Fruit fly (Drosophila melanogaster) whole organism, embryonic: ENCODE data around the gene Theg.

Source experiments
- Atf-2 ChIP-seq: fragments of 200-800 bp; sonication (Bioruptor generic); optimal IDR thresholded peaks from 2 replicates; lab custom pipeline; 2016; ENCODE audit warnings: missing biosample characterization, missing genetic modification characterization
- CG11560 ChIP-seq: fragments of 200-800 bp; sonication (Bioruptor generic); IDR thresholded peaks from 3 replicates; pipeline ENCODE4 v1.3.6; 2022; ENCODE audit warnings: missing biosample characterization, missing genetic modification characterization
- CG1602 ChIP-seq: fragments of 200-800 bp; sonication (Bioruptor generic); optimal IDR thresholded peaks from 3 replicates; lab custom pipeline; 2016; ENCODE audit warnings: missing biosample characterization, missing genetic modification characterization
- CG2120 ChIP-seq: fragments of 200-800 bp; sonication (Bioruptor generic); optimal IDR thresholded peaks from 3 replicates; lab custom pipeline; 2016; ENCODE audit warnings: missing biosample characterization, missing genetic modification characterization
- CG2199 ChIP-seq: fragments of 200-800 bp; sonication (Bioruptor generic); IDR thresholded peaks from 3 replicates; pipeline ENCODE4 v1.3.6; 2022; ENCODE audit warnings: missing biosample characterization, missing genetic modification characterization
- CG31441 ChIP-seq: fragments of 200-800 bp; sonication (Bioruptor generic); IDR thresholded peaks from 2 replicates; pipeline ENCODE4 v1.3.6; 2022; ENCODE audit warnings: missing biosample characterization, missing genetic modification characterization
- CG32767 ChIP-seq: fragments of 200-800 bp; sonication (Bioruptor generic); IDR thresholded peaks from 2 replicates; pipeline ENCODE4 v1.3.6; 2022; ENCODE audit warnings: missing biosample characterization, missing genetic modification characterization
- CG33213 ChIP-seq: fragments of 200-800 bp; sonication (Bioruptor generic); optimal IDR thresholded peaks from 3 replicates; lab custom pipeline; 2016; ENCODE audit warnings: missing biosample characterization, missing genetic modification characterization
- CG34422 ChIP-seq: fragments of 200-800 bp; sonication (Bioruptor generic); IDR thresholded peaks from 3 replicates; pipeline ENCODE4 v1.3.6; 2022; ENCODE audit warnings: missing biosample characterization, missing genetic modification characterization
- CG4617 ChIP-seq: fragments of 200-800 bp; sonication (Bioruptor generic); optimal IDR thresholded peaks from 3 replicates; lab custom pipeline; 2016; ENCODE audit warnings: missing biosample characterization, missing genetic modification characterization, borderline replicate concordance
- CG6813 ChIP-seq: fragments of 200-800 bp; sonication (Bioruptor generic); optimal IDR thresholded peaks from 2 replicates; lab custom pipeline; 2017; ENCODE audit warnings: missing biosample characterization, missing genetic modification characterization, mild to moderate bottlenecking, moderate library complexity, missing genetic modification reagents
- CG7372 ChIP-seq: fragments of 200-800 bp; sonication (Bioruptor generic); IDR thresholded peaks from 2 replicates; pipeline ENCODE4 v1.3.6; 2022; ENCODE audit warnings: missing biosample characterization, missing genetic modification characterization
- Drgx ChIP-seq: fragments of 200-800 bp; sonication (Bioruptor generic); IDR thresholded peaks from 2 replicates; pipeline ENCODE4 v1.3.6; 2022; ENCODE audit warnings: missing biosample characterization, missing genetic modification characterization
- Ets97D ChIP-seq: fragments of 200-800 bp; sonication (Bioruptor generic); optimal IDR thresholded peaks from 3 replicates; lab custom pipeline; 2016; ENCODE audit warnings: missing biosample characterization, missing genetic modification characterization
- Hr78 ChIP-seq, 2 experiments: fragments of 200-800 bp in 1 of 2; fragments of >200 bp in 1 of 2; sonication (Bioruptor generic) in 1 of 2; optimal IDR thresholded peaks; 2 replicates each; lab custom pipeline; 2017 to 2019; ENCODE audit warnings: missing biosample characterization in 2 of 2, missing genetic modification characterization in 2 of 2, mild to moderate bottlenecking in 1 of 2, moderate library complexity in 1 of 2
- Hsf ChIP-seq: fragments of 200-800 bp; sonication (Bioruptor generic); optimal IDR thresholded peaks from 3 replicates; lab custom pipeline; 2016; ENCODE audit warnings: missing biosample characterization, missing genetic modification characterization
- Jarid2 ChIP-seq: fragments of 200-800 bp; sonication (Bioruptor generic); optimal IDR thresholded peaks from 3 replicates; lab custom pipeline; 2017; ENCODE audit warnings: mild to moderate bottlenecking, missing biosample characterization, missing genetic modification reagents, missing genetic modification characterization
- MTF-1 ChIP-seq: fragments of 200-800 bp; sonication (Bioruptor generic); optimal IDR thresholded peaks from 2 replicates; lab custom pipeline; 2018; ENCODE audit warnings: missing biosample characterization, mild to moderate bottlenecking, missing genetic modification characterization, borderline replicate concordance
- Trl ChIP-seq, 3 experiments: fragments of >200 bp in 2 of 3; fragments of 200-800 bp in 1 of 3; sonication (Bioruptor generic) in 1 of 3; optimal IDR thresholded peaks; 2 replicates in 1 of 3; 3 replicates in 2 of 3; lab custom pipeline; 2016 to 2017; ENCODE audit warnings: missing biosample characterization in 1 of 3, missing genetic modification characterization in 1 of 3
- bowl ChIP-seq: fragments of 200-800 bp; sonication (Bioruptor generic); IDR thresholded peaks from 2 replicates; pipeline ENCODE4 v1.3.6; 2022; ENCODE audit warnings: missing biosample characterization, missing genetic modification characterization
- bsh ChIP-seq, 2 experiments: fragments of 200-800 bp; sonication (Bioruptor generic); optimal IDR thresholded peaks; 2 replicates each; lab custom pipeline; 2017 to 2018; ENCODE audit warnings: mild to moderate bottlenecking in 2 of 2, missing biosample characterization in 2 of 2, missing genetic modification characterization in 2 of 2, moderate library complexity in 1 of 2
- cas ChIP-seq: fragments of 200-800 bp; sonication (Bioruptor generic); IDR thresholded peaks from 2 replicates; pipeline ENCODE4 v1.3.6; 2022; ENCODE audit warnings: missing biosample characterization, missing genetic modification characterization
- corto ChIP-seq: fragments of 200-800 bp; sonication (Bioruptor generic); optimal IDR thresholded peaks from 2 replicates; lab custom pipeline; 2016; ENCODE audit warnings: missing biosample characterization, mild to moderate bottlenecking, missing genetic modification characterization, moderate library complexity
- emc ChIP-seq: fragments of 200-800 bp; sonication (Bioruptor generic); optimal IDR thresholded peaks from 2 replicates; lab custom pipeline; 2016; ENCODE audit warnings: missing biosample characterization, missing genetic modification characterization
- esg ChIP-seq: fragments of 200-800 bp; sonication (Bioruptor generic); conservative IDR thresholded peaks from 2 replicates; pipeline ENCODE4 v1.3.6; 2022; ENCODE audit warnings: missing biosample characterization, missing genetic modification characterization
- ewg ChIP-seq: fragments of 200-800 bp; sonication (Bioruptor generic); optimal IDR thresholded peaks from 3 replicates; lab custom pipeline; 2017; ENCODE audit warnings: mild to moderate bottlenecking, missing biosample characterization, missing genetic modification reagents, missing genetic modification characterization
- ftz-f1 ChIP-seq: fragments of 200-800 bp; sonication (Bioruptor generic); optimal IDR thresholded peaks from 2 replicates; lab custom pipeline; 2016; ENCODE audit warnings: missing biosample characterization, missing genetic modification characterization
- grn ChIP-seq: fragments of 200-800 bp; sonication (Bioruptor generic); optimal IDR thresholded peaks from 3 replicates; lab custom pipeline; 2017; ENCODE audit warnings: missing biosample characterization, missing genetic modification characterization
- nmo ChIP-seq: fragments of 200-800 bp; sonication (Bioruptor generic); optimal IDR thresholded peaks from 2 replicates; lab custom pipeline; 2018; ENCODE audit warnings: missing biosample characterization, mild to moderate bottlenecking, missing genetic modification characterization, moderate library complexity
- nom ChIP-seq: fragments of 200-800 bp; sonication (Bioruptor generic); optimal IDR thresholded peaks from 2 replicates; lab custom pipeline; 2017; ENCODE audit warnings: missing biosample characterization, missing genetic modification characterization, mild to moderate bottlenecking, moderate library complexity, missing genetic modification reagents
- prd ChIP-seq, 3 experiments: fragments of >200 bp in 2 of 3; fragments of 200-800 bp in 1 of 3; sonication (Bioruptor generic) in 1 of 3; optimal IDR thresholded peaks in 2 of 3; IDR thresholded peaks in 1 of 3; 2 replicates in 2 of 3; 3 replicates in 1 of 3; pipeline versions ENCODE4 v1.3.6 to Lab custom; 2017 to 2022; ENCODE audit warnings: missing biosample characterization in 1 of 3, missing genetic modification characterization in 1 of 3
- trem ChIP-seq: fragments of 200-800 bp; optimal IDR thresholded peaks from 3 replicates; lab custom pipeline; 2019; ENCODE audit warnings: missing biosample characterization, mild to moderate bottlenecking, missing genetic modification characterization, moderate library complexity
- usp ChIP-seq: fragments of >200 bp; optimal IDR thresholded peaks from 2 replicates; lab custom pipeline; 2017; ENCODE audit warnings: missing biosample characterization, missing genetic modification characterization
- z ChIP-seq: fragments of 200-800 bp; sonication (Bioruptor generic); IDR thresholded peaks from 3 replicates; pipeline ENCODE4 v1.3.6; 2022; ENCODE audit warnings: missing biosample characterization, missing genetic modification characterization
- zf30C ChIP-seq: fragments of 200-800 bp; sonication (Bioruptor generic); optimal IDR thresholded peaks from 3 replicates; lab custom pipeline; 2018; ENCODE audit warnings: missing biosample characterization, mild to moderate bottlenecking, missing genetic modification characterization
- zfh2 ChIP-seq: fragments of 200-800 bp; sonication (Bioruptor generic); optimal IDR thresholded peaks from 2 replicates; lab custom pipeline; 2016; ENCODE audit warnings: missing biosample characterization, missing genetic modification characterization

The Theg gene

DNA sequence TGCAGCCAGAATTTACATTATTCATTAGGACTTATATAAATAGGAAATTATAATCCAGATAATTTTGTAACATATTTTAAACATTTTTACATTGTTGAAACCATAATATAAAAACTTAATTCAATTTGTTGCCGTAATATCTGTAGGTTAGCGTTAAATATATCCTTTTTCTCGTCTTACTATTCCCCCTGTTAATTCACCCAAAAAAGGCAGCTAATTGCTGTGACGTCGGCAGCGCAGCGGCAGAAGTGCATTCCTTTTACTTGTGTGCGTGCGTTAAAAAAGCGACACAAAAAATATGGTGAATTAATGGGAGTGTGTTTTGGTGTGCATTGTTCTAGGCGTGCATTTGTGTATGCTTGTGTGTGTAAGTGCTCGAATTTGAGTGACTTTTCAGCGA lies 42.9 kb upstream of the Theg start:
- no peak for TF ChIP-seq zfh2 (GFP tag; lab: Kevin White, UChicago)
- no peak for TF ChIP-seq CG34422 (GFP tag; lab: Robert Waterston, UW)
- no peak for TF ChIP-seq corto (GFP tag; lab: Kevin White, UChicago)
- TF ChIP-seq Jarid2 (GFP tag; lab: Kevin White, UChicago) = no peak
- TF ChIP-seq zf30C (GFP tag; lab: Kevin White, UChicago) = no peak
- TF ChIP-seq nmo (GFP tag; lab: Kevin White, UChicago) = no peak
- no peak for TF ChIP-seq cas (GFP tag; lab: Robert Waterston, UW)
- TF ChIP-seq Hsf (GFP tag; lab: Kevin White, UChicago) = no peak
- TF ChIP-seq Hr78 (GFP tag; optimal IDR thresholded peaks at IDR 0.05; lab: Kevin White, UChicago) = no peak
- TF ChIP-seq grn (GFP tag; lab: Kevin White, UChicago) = no peak
- TF ChIP-seq CG6813 (GFP tag; lab: Kevin White, UChicago) = no peak
- no peak for TF ChIP-seq CG4617 (GFP tag; lab: Kevin White, UChicago)
- TF ChIP-seq CG11560 (tag; lab: Robert Waterston, UW) = no peak
- TF ChIP-seq nom (GFP tag; lab: Kevin White, UChicago) = no peak
- TF ChIP-seq, all 482 proteins: peak for 0

DNA sequence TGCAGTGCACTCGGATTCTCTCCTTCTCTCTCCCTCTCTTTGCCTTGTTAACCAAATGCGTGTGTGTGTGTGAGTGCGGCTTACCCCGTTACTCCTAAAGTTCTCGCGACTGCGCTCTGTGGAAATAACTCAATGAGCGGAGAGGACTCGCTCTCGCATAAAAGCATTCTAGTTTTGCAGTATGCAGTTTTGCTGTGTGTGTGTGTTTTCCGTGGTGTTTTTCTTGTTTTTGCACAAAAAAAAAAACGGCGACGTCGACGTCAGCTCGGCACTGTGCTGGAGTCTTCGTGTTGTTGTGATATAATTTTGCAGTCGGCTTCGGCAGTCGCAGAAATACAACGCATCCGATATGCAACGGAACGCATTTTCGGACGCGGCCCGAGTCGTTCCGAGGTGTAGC lies 42.4 kb upstream of the Theg start:
- TF ChIP-seq nom (GFP tag; lab: Kevin White, UChicago) = peak; percentile 99
- no peak for TF ChIP-seq Atf-2
- TF ChIP-seq Trl (optimal IDR thresholded peaks at IDR 0.05; lab: Kevin White, UChicago) = peak; percentile 16 to 37
- no peak for TF ChIP-seq Trl (GFP tag; optimal IDR thresholded peaks at IDR 0.05; lab: Kevin White, UChicago)
- no peak for TF ChIP-seq emc
- TF ChIP-seq ftz-f1 (GFP tag; lab: Kevin White, UChicago) = no peak
- TF ChIP-seq MTF-1 (GFP tag; lab: Kevin White, UChicago) = no peak
- TF ChIP-seq Drgx (GFP tag; lab: Robert Waterston, UW) = peak; percentile 93
- TF ChIP-seq esg = no peak
- peak; percentile 33 for TF ChIP-seq ewg (GFP tag; lab: Kevin White, UChicago)
- peak in 1 of 2 experiments; percentile 99 for TF ChIP-seq bsh (GFP tag; optimal IDR thresholded peaks at IDR 0.05; lab: Kevin White, UChicago)
- TF ChIP-seq CG33213 (GFP tag; lab: Kevin White, UChicago) = no peak
- no peak for TF ChIP-seq usp (GFP tag; lab: Kevin White, UChicago)
- no peak for TF ChIP-seq CG31441 (GFP tag; lab: Robert Waterston, UW)
- TF ChIP-seq CG32767 = no peak
- no peak for TF ChIP-seq CG2199 (GFP tag; lab: Robert Waterston, UW)
- TF ChIP-seq trem = no peak
- TF ChIP-seq z = peak; percentile 4; the same call in 2 of the 3 replicates
- TF ChIP-seq CG1602 (GFP tag; lab: Kevin White, UChicago) = no peak

DNA sequence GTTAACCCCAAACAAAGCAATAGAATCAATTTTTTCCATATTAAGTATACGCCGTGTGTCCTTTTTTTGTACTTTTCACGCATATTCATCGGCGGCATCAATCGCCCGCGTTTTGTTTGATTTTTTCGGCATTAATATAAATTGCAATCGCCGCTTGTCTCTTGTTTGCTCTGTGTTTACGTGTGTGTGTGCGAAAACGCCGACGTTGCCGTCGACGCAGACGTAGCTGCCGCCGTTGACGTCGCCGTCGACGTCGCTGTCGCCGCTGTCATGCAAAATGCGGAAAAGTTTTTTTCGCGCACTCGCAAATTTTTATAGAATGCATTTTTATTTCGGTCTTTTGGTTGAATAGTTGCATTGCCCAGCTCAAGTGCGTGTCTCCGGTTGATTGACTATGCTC lies 41.5 kb upstream of the Theg start:
- TF ChIP-seq CG2120 (GFP tag; lab: Kevin White, UChicago) (no peak), Ets97D (no peak), bowl (no peak), CG7372 (GFP tag; lab: Robert Waterston, UW) (no peak)

DNA sequence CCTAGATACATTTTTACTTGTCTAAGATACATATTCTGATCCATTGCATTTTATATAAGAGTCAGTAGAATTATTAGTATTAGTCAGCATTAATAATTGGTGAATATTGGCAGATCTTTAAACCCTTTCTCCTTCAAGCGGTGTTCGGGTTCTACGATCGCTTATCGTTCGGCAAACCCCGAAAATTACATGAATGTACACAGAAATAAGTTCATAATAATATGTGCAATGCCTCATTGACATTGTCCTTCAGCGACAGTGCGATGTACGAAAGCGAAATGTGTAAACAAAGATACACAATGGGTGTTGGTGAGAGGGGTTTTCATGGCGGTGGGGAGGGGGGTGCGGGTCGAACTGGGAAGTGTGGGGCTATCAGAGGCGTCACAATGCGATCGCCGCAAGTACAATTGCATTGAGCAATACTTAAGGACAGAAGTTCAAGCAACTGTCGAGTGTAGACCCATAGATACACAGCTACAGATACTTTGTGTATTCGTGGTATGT lies 38.1 kb upstream of the Theg start:
- TF ChIP-seq nom (GFP tag; lab: Kevin White, UChicago) (peak; percentile 4), prd (optimal IDR thresholded peaks at IDR 0.05; lab: Kevin White, UChicago) (no peak), prd (GFP tag; IDR thresholded peaks at IDR 0.05; lab: Robert Waterston, UW) (no peak)
